Worm (Caenorhabditis elegans) whole organism, L1 larva: ENCODE results near the gene vti-1.

Experiments
- C04F5.9 ChIP-seq: sonication (generic microtip); optimal IDR thresholded peaks from 2 replicates; lab custom pipeline; 2016; ENCODE audit warnings: missing genetic modification characterization, missing compliant biosample characterization
- C16A3.4 ChIP-seq: fragments of 150-350 bp; optimal IDR thresholded peaks from 2 replicates; lab custom pipeline; 2014; ENCODE audit warnings: missing biosample characterization, missing genetic modification characterization
- Y116A8C.19 ChIP-seq: sonication (generic microtip); optimal IDR thresholded peaks from 2 replicates; lab custom pipeline; 2016; ENCODE audit warnings: missing compliant biosample characterization, missing genetic modification characterization, borderline replicate concordance
- aha-1 ChIP-seq: fragments of 150-350 bp; optimal IDR thresholded peaks from 2 replicates; lab custom pipeline; 2014; ENCODE audit warnings: missing biosample characterization, missing genetic modification characterization
- alr-1 ChIP-seq: fragments of 200-800 bp; sonication (Bioruptor generic); optimal IDR thresholded peaks from 2 replicates; lab custom pipeline; 2018; ENCODE audit warnings: borderline replicate concordance, mild to moderate bottlenecking, missing genetic modification characterization, missing compliant biosample characterization
- aly-2 ChIP-seq: fragments of 150-350 bp; optimal IDR thresholded peaks from 2 replicates; lab custom pipeline; 2014; ENCODE audit warnings: missing biosample characterization, missing genetic modification characterization
- blmp-1 ChIP-seq: fragments of 150-350 bp; optimal IDR thresholded peaks from 2 replicates; lab custom pipeline; 2014; ENCODE audit warnings: missing biosample characterization, missing genetic modification characterization
- ceh-63 ChIP-seq: fragments of 200-800 bp; sonication (Bioruptor generic); optimal IDR thresholded peaks from 2 replicates; lab custom pipeline; 2018; ENCODE audit warnings: mild to moderate bottlenecking, missing genetic modification characterization, missing compliant biosample characterization
- ceh-88 ChIP-seq: fragments of 200-800 bp; sonication (Bioruptor generic); IDR thresholded peaks from 2 replicates; pipeline ENCODE4 v1.3.6; 2022; ENCODE audit warnings: missing genetic modification characterization, missing compliant biosample characterization
- ces-1 ChIP-seq: fragments of 150-350 bp; optimal IDR thresholded peaks from 2 replicates; lab custom pipeline; 2014; ENCODE audit warnings: missing biosample characterization, missing genetic modification reagents, missing genetic modification characterization
- dpl-1 ChIP-seq, 3 experiments: fragments of 150-350 bp in 2 of 3; sonication (generic microtip) in 1 of 3; optimal IDR thresholded peaks; 2 replicates each; lab custom pipeline; 2014 to 2017; ENCODE audit warnings: missing biosample characterization in 3 of 3, missing genetic modification characterization in 3 of 3, missing genetic modification reagents in 3 of 3
- elt-3 ChIP-seq, 6 experiments: fragments of 150-350 bp in 1 of 6; sonication (generic microtip); optimal IDR thresholded peaks; 2 replicates each; lab custom pipeline; 2017 to 2018; ENCODE audit warnings: missing biosample characterization in 6 of 6, missing genetic modification characterization in 6 of 6, inconsistent platforms in 1 of 6
- ets-5 ChIP-seq: fragments of 200-800 bp; sonication (Bioruptor generic); IDR thresholded peaks from 2 replicates; pipeline ENCODE4 v1.3.6; 2022; ENCODE audit warnings: missing genetic modification characterization, missing compliant biosample characterization
- fkh-10 ChIP-seq: sonication (generic microtip); optimal IDR thresholded peaks from 2 replicates; lab custom pipeline; 2017; ENCODE audit warnings: missing biosample characterization, missing genetic modification reagents, missing genetic modification characterization
- fkh-4 ChIP-seq: sonication (generic microtip); optimal IDR thresholded peaks from 2 replicates; lab custom pipeline; 2016; ENCODE audit warnings: missing compliant biosample characterization, missing genetic modification characterization, borderline replicate concordance
- fos-1 ChIP-seq: fragments of 150-350 bp; optimal IDR thresholded peaks from 2 replicates; lab custom pipeline; 2014; ENCODE audit warnings: missing biosample characterization, missing genetic modification characterization
- hlh-17 ChIP-seq: fragments of 200-800 bp; sonication (Bioruptor generic); optimal IDR thresholded peaks from 2 replicates; lab custom pipeline; 2018; ENCODE audit warnings: missing genetic modification characterization, mild to moderate bottlenecking, missing compliant biosample characterization, moderate library complexity, borderline replicate concordance
- hpl-2 ChIP-seq: fragments of 150-350 bp; optimal IDR thresholded peaks from 2 replicates; lab custom pipeline; 2014; ENCODE audit warnings: missing biosample characterization, missing genetic modification reagents, missing genetic modification characterization
- irx-1 ChIP-seq: sonication (generic microtip); optimal IDR thresholded peaks from 2 replicates; lab custom pipeline; 2016; ENCODE audit warnings: missing genetic modification characterization, missing compliant biosample characterization
- isw-1 ChIP-seq: fragments of 200-800 bp; sonication (Bioruptor generic); IDR thresholded peaks from 2 replicates; pipeline ENCODE4 v1.3.6; 2022; ENCODE audit warnings: missing genetic modification characterization, missing compliant biosample characterization
- jun-1 ChIP-seq: fragments of 150-350 bp; optimal IDR thresholded peaks from 2 replicates; lab custom pipeline; 2014; ENCODE audit warnings: missing biosample characterization, missing genetic modification reagents, missing genetic modification characterization
- lin-13 ChIP-seq: fragments of 150-350 bp; optimal IDR thresholded peaks from 2 replicates; lab custom pipeline; 2014; ENCODE audit warnings: missing biosample characterization, missing genetic modification reagents, missing genetic modification characterization
- lin-14 ChIP-seq: fragments of 200-800 bp; sonication (Bioruptor generic); optimal IDR thresholded peaks from 2 replicates; lab custom pipeline; 2018; ENCODE audit warnings: mild to moderate bottlenecking, missing genetic modification characterization, moderate library complexity, missing compliant biosample characterization
- lin-15B ChIP-seq: fragments of 150-350 bp; sonication (generic microtip); optimal IDR thresholded peaks from 3 replicates; lab custom pipeline; 2014; ENCODE audit warnings: missing biosample characterization, missing genetic modification characterization
- lin-39 ChIP-seq: fragments of 150-350 bp; optimal IDR thresholded peaks from 2 replicates; lab custom pipeline; 2014; ENCODE audit warnings: missing biosample characterization, missing genetic modification reagents, missing genetic modification characterization
- lsy-2 ChIP-seq, 2 experiments: fragments of 150-350 bp; optimal IDR thresholded peaks; 2 replicates each; lab custom pipeline; 2014; ENCODE audit warnings: missing biosample characterization in 2 of 2, missing genetic modification characterization in 2 of 2
- mdl-1 ChIP-seq, 2 experiments: fragments of 150-350 bp; optimal IDR thresholded peaks; 2 replicates each; lab custom pipeline; 2014 to 2017; ENCODE audit warnings: missing biosample characterization in 2 of 2, missing genetic modification characterization in 2 of 2, inconsistent platforms in 1 of 2
- mep-1 ChIP-seq: fragments of 150-350 bp; optimal IDR thresholded peaks from 2 replicates; lab custom pipeline; 2014; ENCODE audit warnings: missing biosample characterization, missing genetic modification characterization
- nhr-11 ChIP-seq: fragments of 150-350 bp; optimal IDR thresholded peaks from 2 replicates; lab custom pipeline; 2014; ENCODE audit warnings: missing biosample characterization, missing genetic modification characterization
- nhr-12 ChIP-seq: sonication (generic microtip); optimal IDR thresholded peaks from 2 replicates; lab custom pipeline; 2017; ENCODE audit warnings: missing biosample characterization, missing genetic modification characterization
- nhr-237 ChIP-seq: fragments of 150-350 bp; optimal IDR thresholded peaks from 2 replicates; lab custom pipeline; 2014; ENCODE audit warnings: missing biosample characterization, missing genetic modification characterization
- nhr-47 ChIP-seq: sonication (generic microtip); optimal IDR thresholded peaks from 2 replicates; lab custom pipeline; 2016; ENCODE audit warnings: mild to moderate bottlenecking, missing genetic modification characterization, moderate library complexity, missing compliant biosample characterization
- nhr-71 ChIP-seq: sonication (generic microtip); optimal IDR thresholded peaks from 2 replicates; lab custom pipeline; 2016; ENCODE audit warnings: mild to moderate bottlenecking, missing genetic modification characterization, moderate library complexity, missing compliant biosample characterization
- nhr-76 ChIP-seq: sonication (generic microtip); optimal IDR thresholded peaks from 2 replicates; lab custom pipeline; 2017; ENCODE audit warnings: missing biosample characterization, missing genetic modification characterization
- nhr-84 ChIP-seq: sonication (generic microtip); optimal IDR thresholded peaks from 2 replicates; lab custom pipeline; 2017; ENCODE audit warnings: missing biosample characterization, missing genetic modification characterization
- nhr-90 ChIP-seq: sonication (generic microtip); optimal IDR thresholded peaks from 2 replicates; lab custom pipeline; 2016; ENCODE audit warnings: mild to moderate bottlenecking, missing genetic modification characterization, missing compliant biosample characterization; ENCODE audit not compliant: poor library complexity
- pax-3 ChIP-seq: fragments of 200-800 bp; sonication (Bioruptor generic); optimal IDR thresholded peaks from 2 replicates; lab custom pipeline; 2018; ENCODE audit warnings: mild to moderate bottlenecking, missing genetic modification characterization, moderate library complexity, missing compliant biosample characterization
- skn-1 ChIP-seq: fragments of 150-350 bp; optimal IDR thresholded peaks from 2 replicates; lab custom pipeline; 2014; ENCODE audit warnings: missing biosample characterization, missing genetic modification characterization
- snpc-4 ChIP-seq: fragments of 150-350 bp; optimal IDR thresholded peaks from 2 replicates; lab custom pipeline; 2014; ENCODE audit warnings: missing biosample characterization, missing genetic modification characterization
- snu-23 ChIP-seq: sonication (generic microtip); optimal IDR thresholded peaks from 2 replicates; lab custom pipeline; 2016; ENCODE audit warnings: missing genetic modification characterization, missing compliant biosample characterization
- sptf-1 ChIP-seq: fragments of 150-350 bp; optimal IDR thresholded peaks from 2 replicates; lab custom pipeline; 2014; ENCODE audit warnings: missing biosample characterization, missing genetic modification characterization
- sup-37 ChIP-seq: fragments of 200-800 bp; sonication (Bioruptor generic); optimal IDR thresholded peaks from 2 replicates; lab custom pipeline; 2018; ENCODE audit warnings: mild to moderate bottlenecking, missing genetic modification characterization, missing compliant biosample characterization
- swsn-7 ChIP-seq: sonication (generic microtip); optimal IDR thresholded peaks from 2 replicates; lab custom pipeline; 2016; ENCODE audit warnings: missing genetic modification characterization, missing compliant biosample characterization
- tlp-1 ChIP-seq: fragments of 150-350 bp; optimal IDR thresholded peaks from 2 replicates; lab custom pipeline; 2014; ENCODE audit warnings: missing biosample characterization, missing genetic modification characterization
- unc-130 ChIP-seq: fragments of 150-350 bp; optimal IDR thresholded peaks from 2 replicates; lab custom pipeline; 2017; ENCODE audit warnings: missing biosample characterization, missing genetic modification characterization, inconsistent platforms
- unc-62 ChIP-seq: fragments of 150-350 bp; optimal IDR thresholded peaks from 2 replicates; lab custom pipeline; 2014; ENCODE audit warnings: missing biosample characterization, missing genetic modification reagents, missing genetic modification characterization
- unc-86 ChIP-seq: sonication (generic microtip); optimal IDR thresholded peaks from 2 replicates; lab custom pipeline; 2016; ENCODE audit warnings: missing genetic modification characterization, missing compliant biosample characterization
- vab-15 ChIP-seq: sonication (generic microtip); optimal IDR thresholded peaks from 2 replicates; lab custom pipeline; 2017; ENCODE audit warnings: missing genotype, mild to moderate bottlenecking, missing genetic modification characterization, missing compliant biosample characterization
- xbp-1 ChIP-seq: sonication (generic microtip); optimal IDR thresholded peaks from 2 replicates; lab custom pipeline; 2016; ENCODE audit warnings: missing genetic modification characterization, missing compliant biosample characterization
- zag-1 ChIP-seq: fragments of 150-350 bp; optimal IDR thresholded peaks from 2 replicates; lab custom pipeline; 2014; ENCODE audit warnings: missing biosample characterization, missing genetic modification characterization
- zip-4 ChIP-seq: fragments of 200-800 bp; sonication (Bioruptor generic); optimal IDR thresholded peaks from 2 replicates; lab custom pipeline; 2018; ENCODE audit warnings: mild to moderate bottlenecking, missing genetic modification characterization, moderate library complexity, missing compliant biosample characterization
- ztf-11 ChIP-seq, 2 experiments: sonication (generic microtip); optimal IDR thresholded peaks; 2 replicates each; lab custom pipeline; 2016 to 2017; ENCODE audit warnings: missing genetic modification characterization in 2 of 2, missing biosample characterization in 1 of 2, missing compliant biosample characterization in 1 of 2

The vti-1 gene

DNA sequence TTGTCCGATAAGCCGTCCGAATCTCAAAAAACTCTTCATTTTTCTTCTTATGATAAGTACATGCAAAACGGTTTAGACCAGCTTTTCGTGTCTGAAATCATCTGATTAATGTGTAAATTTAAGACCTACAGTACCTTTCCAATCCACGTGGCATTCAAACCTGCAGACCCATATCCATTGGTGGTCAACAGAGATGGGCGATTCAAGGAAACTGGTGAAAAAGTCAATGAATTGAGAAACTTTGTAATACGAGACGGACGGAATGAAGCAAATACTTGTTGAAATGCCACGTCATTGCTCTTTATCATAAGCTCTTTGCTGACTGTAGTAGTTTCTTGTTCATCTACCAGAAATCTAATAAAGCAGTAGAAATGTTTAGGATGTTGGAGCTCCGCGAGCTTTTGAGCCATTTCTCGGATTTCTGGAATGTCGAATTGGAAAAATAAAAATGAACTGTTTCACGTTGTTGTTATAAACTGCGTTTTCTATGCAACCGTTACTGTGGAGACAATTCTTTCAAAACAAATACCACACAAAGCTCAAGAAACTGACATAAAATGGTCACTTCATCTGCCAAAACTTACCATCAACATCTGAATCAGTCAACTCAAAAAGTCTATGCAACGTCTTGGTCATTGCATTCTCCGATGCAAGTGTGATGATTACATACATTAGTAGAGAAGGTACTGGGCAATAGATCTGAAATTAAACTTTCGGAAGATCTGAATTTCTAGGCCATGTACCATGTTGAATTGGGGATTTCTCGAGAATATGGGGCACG is 2.3 kb downstream of the vti-1 start:
- no peak for TF ChIP-seq ces-1
- no peak for TF ChIP-seq unc-86
- TF ChIP-seq unc-62: no peak
- no peak for TF ChIP-seq skn-1 (tag; lab: Kevin White, UChicago)
- peak; percentile 46 for TF ChIP-seq vab-15 (tag; lab: Kevin White, UChicago)
- no peak for TF ChIP-seq fkh-4
- TF ChIP-seq nhr-237 (tag; lab: Kevin White, UChicago): no peak
- TF ChIP-seq isw-1 (GFP tag; lab: Robert Waterston, UW): no peak
- TF ChIP-seq irx-1 (tag; lab: Kevin White, UChicago): no peak
- no peak for TF ChIP-seq hlh-17 (GFP tag; lab: Kevin White, UChicago)
- TF ChIP-seq nhr-90: no peak
- TF ChIP-seq aha-1 (tag; lab: Kevin White, UChicago): no peak
- no peak for TF ChIP-seq zag-1 (tag; lab: Kevin White, UChicago)
- no peak for TF ChIP-seq C04F5.9 (tag; lab: Kevin White, UChicago)
- TF ChIP-seq snpc-4 (tag; lab: Kevin White, UChicago): no peak
- no peak for TF ChIP-seq sup-37 (GFP tag; lab: Kevin White, UChicago)
- TF ChIP-seq mep-1 (tag; lab: Kevin White, UChicago): no peak
- TF ChIP-seq elt-3 (tag; optimal IDR thresholded peaks at IDR 0.05; lab: Kevin White, UChicago): no peak
- peak in 1 of 2 experiments; percentile 1 for TF ChIP-seq lsy-2 (tag; optimal IDR thresholded peaks at IDR 0.05; lab: Kevin White, UChicago)
- TF ChIP-seq tlp-1 (tag; lab: Kevin White, UChicago): no peak
- TF ChIP-seq sptf-1 (tag; lab: Kevin White, UChicago): no peak
- 0 out of 2 replicates have a peak, but pooled peaks have one; percentile 33 for TF ChIP-seq ets-5 (GFP tag; lab: Robert Waterston, UW)
- TF ChIP-seq nhr-71 (tag; lab: Kevin White, UChicago): peak; percentile 45
- TF ChIP-seq C16A3.4 (tag; lab: Kevin White, UChicago): no peak
- TF ChIP-seq dpl-1 (GFP tag; optimal IDR thresholded peaks at IDR 0.05; lab: Kevin White, UChicago): no peak
- TF ChIP-seq xbp-1 (tag; lab: Kevin White, UChicago): no peak
- TF ChIP-seq nhr-11 (tag; lab: Kevin White, UChicago): no peak
- no peak for TF ChIP-seq pax-3 (tag; lab: Kevin White, UChicago)
- no peak for TF ChIP-seq nhr-12
- TF ChIP-seq ceh-88 (GFP tag; lab: Robert Waterston, UW): peak; percentile 16; the same call in 1 of the 2 replicates
- TF ChIP-seq blmp-1: no peak
- no peak for TF ChIP-seq zip-4 (GFP tag; lab: Kevin White, UChicago)
- no peak for TF ChIP-seq ceh-63
- no peak for TF ChIP-seq aly-2
- TF ChIP-seq hpl-2 (GFP tag; lab: Kevin White, UChicago): no peak
- TF ChIP-seq mdl-1 (tag; optimal IDR thresholded peaks at IDR 0.05; lab: Kevin White, UChicago): no peak
- TF ChIP-seq lin-13 (GFP tag; lab: Kevin White, UChicago): no peak
- no peak for TF ChIP-seq nhr-76 (tag; lab: Kevin White, UChicago)
- TF ChIP-seq alr-1: no peak
- no peak for TF ChIP-seq snu-23 (GFP tag; lab: Kevin White, UChicago)
- TF ChIP-seq nhr-84: no peak
- TF ChIP-seq fkh-10 (GFP tag; lab: Kevin White, UChicago): no peak
- TF ChIP-seq lin-39 (tag; lab: Kevin White, UChicago): no peak
- TF ChIP-seq lin-15B (tag; lab: Kevin White, UChicago): no peak
- TF ChIP-seq Y116A8C.19: no peak
- TF ChIP-seq unc-130 (tag; lab: Kevin White, UChicago): no peak
- TF ChIP-seq lin-14: no peak
- no peak for TF ChIP-seq ztf-11 (tag; optimal IDR thresholded peaks at IDR 0.05; lab: Kevin White, UChicago)
- no peak for TF ChIP-seq nhr-47 (tag; lab: Kevin White, UChicago)
- TF ChIP-seq jun-1: no peak
- TF ChIP-seq fos-1 (tag; lab: Kevin White, UChicago): no peak
- TF ChIP-seq swsn-7 (tag; lab: Kevin White, UChicago): no peak
